Worm (Caenorhabditis elegans) whole organism, L3 larva: Measurements from ENCODE around the gene srx-84.

Experiments used
- ceh-82 ChIP-seq: fragments of 150-350 bp; optimal IDR thresholded peaks from 2 replicates; lab custom pipeline; 2014; ENCODE audit warnings: missing biosample characterization, missing genetic modification characterization
- fos-1 ChIP-seq: fragments of 150-350 bp; optimal IDR thresholded peaks from 2 replicates; lab custom pipeline; 2014; ENCODE audit warnings: missing biosample characterization, missing genetic modification characterization
- nfya-1 ChIP-seq: sonication (generic microtip); optimal IDR thresholded peaks from 2 replicates; lab custom pipeline; 2017; ENCODE audit warnings: missing genetic modification characterization, mild to moderate bottlenecking, missing compliant biosample characterization, antibody characterized with exemption, moderate library complexity; ENCODE audit not compliant: insufficient read depth
- nhr-28 ChIP-seq: fragments of 150-350 bp; optimal IDR thresholded peaks from 2 replicates; lab custom pipeline; 2014; ENCODE audit warnings: missing biosample characterization, missing genetic modification characterization
- pqm-1 ChIP-seq: fragments of 150-350 bp; optimal IDR thresholded peaks from 2 replicates; lab custom pipeline; 2017; ENCODE audit warnings: missing biosample characterization, missing genetic modification characterization, inconsistent platforms
- skn-1 ChIP-seq: fragments of 150-350 bp; optimal IDR thresholded peaks from 2 replicates; lab custom pipeline; 2014; ENCODE audit warnings: missing biosample characterization, missing genetic modification characterization
- snpc-4 ChIP-seq: fragments of 150-350 bp; optimal IDR thresholded peaks from 2 replicates; lab custom pipeline; 2014; ENCODE audit warnings: missing biosample characterization, missing genetic modification characterization
- zag-1 ChIP-seq: fragments of 150-350 bp; optimal IDR thresholded peaks from 2 replicates; lab custom pipeline; 2014; ENCODE audit warnings: missing biosample characterization, missing genetic modification characterization

ce11 chrV:11564573-11564972 is 34.3 kb upstream of the srx-84 start, which contains the start of gene srx-87:
- TF ChIP-seq pqm-1: no peak
- no peak for TF ChIP-seq fos-1 (tag; lab: Kevin White, UChicago)
- no peak for TF ChIP-seq snpc-4
- no peak for TF ChIP-seq zag-1 (tag; lab: Kevin White, UChicago)
- no peak for TF ChIP-seq nhr-28 (tag; lab: Kevin White, UChicago)
- no peak for TF ChIP-seq nfya-1 (tag; lab: Kevin White, UChicago)
- no peak for TF ChIP-seq skn-1 (tag; lab: Kevin White, UChicago)
- TF ChIP-seq ceh-82 (tag; lab: Kevin White, UChicago): no peak
